Fruit fly (Drosophila melanogaster) Kc167 (cell line): ENCODE results near the gene CAH4.

Source experiments
- Myc ChIP-seq: fragments of >200 bp; optimal IDR thresholded peaks from 2 replicates; lab custom pipeline; 2017; ENCODE audit warnings: missing external identifiers
- h ChIP-seq: fragments of >200 bp; optimal IDR thresholded peaks from 3 replicates; lab custom pipeline; 2018; ENCODE audit warnings: missing external identifiers
- insv ChIP-seq: fragments of >200 bp; optimal IDR thresholded peaks from 3 replicates; lab custom pipeline; 2018; ENCODE audit warnings: missing external identifiers
- psq ChIP-seq: fragments of >200 bp; optimal IDR thresholded peaks from 2 replicates; lab custom pipeline; 2017; ENCODE audit warnings: missing external identifiers

DNA sequence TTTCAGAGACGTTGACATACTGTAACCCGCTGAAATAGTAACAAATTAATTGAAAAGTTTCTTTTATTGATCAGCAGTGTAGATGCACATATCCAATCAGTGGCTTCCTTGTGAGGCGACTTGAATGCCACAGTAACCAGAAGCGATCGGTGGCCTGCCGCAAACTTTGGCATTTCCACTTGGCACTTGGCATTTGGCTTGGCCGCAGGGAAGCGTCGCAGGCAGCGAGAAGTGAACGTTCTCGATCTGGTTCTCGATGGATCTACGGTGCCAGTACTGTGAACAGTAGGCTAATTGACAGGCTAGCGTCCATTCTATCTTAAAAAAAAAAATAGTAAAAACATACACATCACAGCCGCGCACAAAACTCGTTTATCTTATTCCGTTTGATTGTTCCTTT, 43.5 kb upstream of the CAH4 start, which contains the start of gene CG10845:
- TF ChIP-seq psq (lab: Kevin White, UChicago): no peak
- TF ChIP-seq insv (lab: Kevin White, UChicago): no peak
- TF ChIP-seq h (lab: Kevin White, UChicago): no peak
- no peak for TF ChIP-seq Myc
